Fruit fly (Drosophila melanogaster): ENCODE results near the gene CG13068.
A peak's percentile ranks its signal among the peaks of the same experiment; 100 is the strongest.

Gene CG13068

DNA sequence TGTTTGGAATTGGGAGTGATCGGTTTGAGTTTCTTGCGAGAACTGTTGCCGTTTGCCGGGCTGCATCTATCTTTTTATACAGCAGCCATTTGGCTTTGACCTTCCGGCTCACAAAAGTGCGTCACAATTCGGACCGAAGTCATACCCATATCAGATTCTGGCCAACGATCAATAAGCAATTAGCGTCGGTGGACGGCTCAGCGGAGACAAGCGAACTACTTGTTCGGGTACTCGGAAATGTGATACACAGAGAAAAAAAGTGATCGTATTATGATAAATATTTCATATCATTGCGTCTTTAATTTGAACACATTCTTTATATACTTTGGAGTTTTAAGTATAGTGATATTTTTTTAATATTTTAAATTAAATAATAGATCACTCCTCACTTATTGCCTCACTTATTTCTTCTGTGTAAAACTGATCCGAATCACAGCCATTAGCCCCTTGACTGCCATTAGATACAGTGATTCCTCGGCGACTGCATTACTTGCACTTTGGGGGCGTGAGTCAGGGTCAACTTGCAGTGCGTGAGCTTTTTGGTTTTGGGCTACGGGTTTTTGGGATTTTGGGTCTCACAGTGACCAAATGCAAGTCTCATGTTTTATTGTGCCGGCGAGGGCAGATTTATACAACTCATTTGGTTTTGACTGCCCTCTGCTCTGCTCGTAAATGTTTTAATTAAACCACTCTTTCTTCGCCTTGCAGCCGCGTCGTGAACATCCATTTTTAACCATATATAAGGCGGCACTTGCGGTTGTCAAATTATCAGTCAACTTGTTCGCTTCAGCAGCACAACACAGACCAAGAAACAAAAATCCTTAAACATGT lies 36.8 kb downstream of the CG13068 start, which contains the start of the genes CG13043 and CG13063:
Gene CG13043 (minus strand): TSS at position 51 of the 831 bp plus-strand sequence.
Gene CG13063 (plus strand): TSS at position 781 of the 831 bp plus-strand sequence.
- TF ChIP-seq Atf3 (GFP tag; optimal IDR thresholded peaks at IDR 0.05) (no peak), CG12391 (tag; optimal IDR thresholded peaks at IDR 0.05) (no peak), BEAF-32 (GFP tag; optimal IDR thresholded peaks at IDR 0.05) (no peak), CG4854 (GFP tag; optimal IDR thresholded peaks at IDR 0.05) (no peak), CG2129 (GFP tag; IDR thresholded peaks at IDR 0.05; ENCODE audit: partially characterized antibody) (no peak), CG30403 (GFP tag; optimal IDR thresholded peaks at IDR 0.05) (no peak), CG7556 (GFP tag; optimal IDR thresholded peaks at IDR 0.05) (peak; percentile 11), CG31224 (GFP tag; IDR thresholded peaks at IDR 0.05) (no peak), nau (GFP tag; optimal IDR thresholded peaks at IDR 0.05) (no peak), danr (GFP tag; IDR thresholded peaks at IDR 0.05) (no peak), dmrt99B (tag; optimal IDR thresholded peaks at IDR 0.05) (peak; percentile 2), CG11504 (tag; optimal IDR thresholded peaks at IDR 0.05) (peak; percentile 59), CG15269 (tag; optimal IDR thresholded peaks at IDR 0.05) (peak; percentile 41), lab (GFP tag; optimal IDR thresholded peaks at IDR 0.05) (no peak), Hr51 (GFP tag; optimal IDR thresholded peaks at IDR 0.05) (peak in 1 of 2 experiments; percentile 37), gem (tag; optimal IDR thresholded peaks at IDR 0.05) (peak; percentile 59), CG2120 (GFP tag; optimal IDR thresholded peaks at IDR 0.05) (no peak), CG14050 (GFP tag; IDR thresholded peaks at IDR 0.05) (no peak), zen (tag; optimal IDR thresholded peaks at IDR 0.05) (no peak), ara (GFP tag; IDR thresholded peaks at IDR 0.05) (no peak), bigmax (GFP tag; optimal IDR thresholded peaks at IDR 0.05) (no peak), dysf (GFP tag; IDR thresholded peaks at IDR 0.05) (0 out of 3 replicates have a peak, but pooled peaks have one; percentile 31), CG7987 (GFP tag; optimal IDR thresholded peaks at IDR 0.05) (no peak), Blimp-1 (GFP tag; optimal IDR thresholded peaks at IDR 0.05) (peak; percentile 27), CG32767 (GFP tag; IDR thresholded peaks at IDR 0.05) (no peak), MTF-1 (GFP tag; optimal IDR thresholded peaks at IDR 0.05; ENCODE audit: borderline replicate concordance) (no peak), CG2202 (tag; optimal IDR thresholded peaks at IDR 0.05) (no peak), Oli (tag; optimal IDR thresholded peaks at IDR 0.05) (peak; percentile 22), CG1233 (GFP tag; optimal IDR thresholded peaks at IDR 0.05) (no peak), Side (GFP tag; optimal IDR thresholded peaks at IDR 0.05) (no peak), CG3847 (GFP tag; IDR thresholded peaks at IDR 0.05) (no peak), CG13775 (GFP tag; optimal IDR thresholded peaks at IDR 0.05) (no peak), CG12659 (GFP tag; optimal IDR thresholded peaks at IDR 0.05) (no peak), lov (optimal IDR thresholded peaks at IDR 0.05) (no peak), lov (GFP tag; IDR thresholded peaks at IDR 0.05) (no peak), gcm (GFP tag; optimal IDR thresholded peaks at IDR 0.05) (no peak), Neu2 (GFP tag; optimal IDR thresholded peaks at IDR 0.05; ENCODE audit: borderline replicate concordance) (no peak), H2.0 (GFP tag; IDR thresholded peaks at IDR 0.05) (0 out of 2 replicates have a peak, but pooled peaks have one; percentile 17), CG9437 (GFP tag; optimal IDR thresholded peaks at IDR 0.05) (no peak), CG9215 (GFP tag; IDR thresholded peaks at IDR 0.05) (no peak), luna (GFP tag; optimal IDR thresholded peaks at IDR 0.05) (no peak), CG7745 (tag; optimal IDR thresholded peaks at IDR 0.05) (no peak), eyg (GFP tag; optimal IDR thresholded peaks at IDR 0.05) (no peak), CG15073 (GFP tag; optimal IDR thresholded peaks at IDR 0.05) (no peak), oc (tag; optimal IDR thresholded peaks at IDR 0.05) (peak; percentile 7), Gug (GFP tag; IDR thresholded peaks at IDR 0.05) (no peak), unpg (GFP tag; optimal IDR thresholded peaks at IDR 0.05) (peak; percentile 42), Atf6 (GFP tag; IDR thresholded peaks at IDR 0.05) (peak; percentile 15; the same call in 1 of the 2 replicates)
